Fruit fly (Drosophila melanogaster): ENCODE measurements around the gene Moca-cyp.

dm6 chr3R:28324834-28325233, 15.3 kb upstream of the Moca-cyp start:
- TF ChIP-seq CG8478 (optimal IDR thresholded peaks at IDR 0.05) (no peak), CTCF (optimal IDR thresholded peaks at IDR 0.05) (no peak)
